Worm (Caenorhabditis elegans) whole organism, L1 larva: Measurements from ENCODE around the gene ndx-3.
"Not testable (repeated sequence)": the region's sequence is repeated elsewhere in the genome, so short reads cannot be mapped to it uniquely, and the experiment has no call there.

Experiments
- C16A3.4 ChIP-seq: fragments of 150-350 bp; optimal IDR thresholded peaks from 2 replicates; lab custom pipeline; 2014; ENCODE audit warnings: missing biosample characterization, missing genetic modification characterization
- C34B4.2 ChIP-seq: sonication (generic microtip); optimal IDR thresholded peaks from 2 replicates; lab custom pipeline; 2017; ENCODE audit warnings: mild to moderate bottlenecking, missing genetic modification characterization, missing compliant biosample characterization
- Y116A8C.19 ChIP-seq: sonication (generic microtip); optimal IDR thresholded peaks from 2 replicates; lab custom pipeline; 2016; ENCODE audit warnings: missing compliant biosample characterization, missing genetic modification characterization, borderline replicate concordance
- aha-1 ChIP-seq: fragments of 150-350 bp; optimal IDR thresholded peaks from 2 replicates; lab custom pipeline; 2014; ENCODE audit warnings: missing biosample characterization, missing genetic modification characterization
- alr-1 ChIP-seq: fragments of 200-800 bp; sonication (Bioruptor generic); optimal IDR thresholded peaks from 2 replicates; lab custom pipeline; 2018; ENCODE audit warnings: borderline replicate concordance, mild to moderate bottlenecking, missing genetic modification characterization, missing compliant biosample characterization
- aly-2 ChIP-seq: fragments of 150-350 bp; optimal IDR thresholded peaks from 2 replicates; lab custom pipeline; 2014; ENCODE audit warnings: missing biosample characterization, missing genetic modification characterization
- blmp-1 ChIP-seq: fragments of 150-350 bp; optimal IDR thresholded peaks from 2 replicates; lab custom pipeline; 2014; ENCODE audit warnings: missing biosample characterization, missing genetic modification characterization
- dpl-1 ChIP-seq, 3 experiments: fragments of 150-350 bp in 2 of 3; sonication (generic microtip) in 1 of 3; optimal IDR thresholded peaks; 2 replicates each; lab custom pipeline; 2014 to 2017; ENCODE audit warnings: missing biosample characterization in 3 of 3, missing genetic modification characterization in 3 of 3, missing genetic modification reagents in 3 of 3
- dsc-1 ChIP-seq: sonication (generic microtip); optimal IDR thresholded peaks from 2 replicates; lab custom pipeline; 2016; ENCODE audit warnings: mild to moderate bottlenecking, missing genetic modification characterization, missing compliant biosample characterization
- efl-1 ChIP-seq, 4 experiments: fragments of 150-350 bp; optimal IDR thresholded peaks in 3 of 4; peaks in 1 of 4; 1 replicate in 1 of 4; 2 replicates in 3 of 4; lab custom pipeline; 2014; ENCODE audit warnings: missing biosample characterization in 2 of 4, missing genetic modification characterization in 2 of 4, missing genetic modification reagents in 2 of 4
- efl-3 ChIP-seq: fragments of 200-800 bp; sonication (Bioruptor generic); optimal IDR thresholded peaks from 2 replicates; lab custom pipeline; 2018; ENCODE audit warnings: mild to moderate bottlenecking, missing genetic modification characterization, missing compliant biosample characterization
- egl-13 ChIP-seq: sonication (generic microtip); optimal IDR thresholded peaks from 2 replicates; lab custom pipeline; 2016; ENCODE audit warnings: missing genotype, missing genetic modification reagents, missing genetic modification characterization, missing compliant biosample characterization
- elt-2 ChIP-seq: sonication (generic microtip); optimal IDR thresholded peaks from 2 replicates; lab custom pipeline; 2016; ENCODE audit warnings: missing genetic modification characterization, mild to moderate bottlenecking, inconsistent platforms, missing compliant biosample characterization, missing genetic modification reagents
- elt-3 ChIP-seq, 6 experiments: fragments of 150-350 bp in 1 of 6; sonication (generic microtip); optimal IDR thresholded peaks; 2 replicates each; lab custom pipeline; 2017 to 2018; ENCODE audit warnings: missing biosample characterization in 6 of 6, missing genetic modification characterization in 6 of 6, inconsistent platforms in 1 of 6
- fkh-10 ChIP-seq: sonication (generic microtip); optimal IDR thresholded peaks from 2 replicates; lab custom pipeline; 2017; ENCODE audit warnings: missing biosample characterization, missing genetic modification reagents, missing genetic modification characterization
- fkh-4 ChIP-seq: sonication (generic microtip); optimal IDR thresholded peaks from 2 replicates; lab custom pipeline; 2016; ENCODE audit warnings: missing compliant biosample characterization, missing genetic modification characterization, borderline replicate concordance
- fkh-8 ChIP-seq: sonication (generic microtip); optimal IDR thresholded peaks from 2 replicates; lab custom pipeline; 2016; ENCODE audit warnings: mild to moderate bottlenecking, missing genetic modification characterization, missing compliant biosample characterization
- fos-1 ChIP-seq: fragments of 150-350 bp; optimal IDR thresholded peaks from 2 replicates; lab custom pipeline; 2014; ENCODE audit warnings: missing biosample characterization, missing genetic modification characterization
- isw-1 ChIP-seq: fragments of 200-800 bp; sonication (Bioruptor generic); IDR thresholded peaks from 2 replicates; pipeline ENCODE4 v1.3.6; 2022; ENCODE audit warnings: missing genetic modification characterization, missing compliant biosample characterization
- jun-1 ChIP-seq: fragments of 150-350 bp; optimal IDR thresholded peaks from 2 replicates; lab custom pipeline; 2014; ENCODE audit warnings: missing biosample characterization, missing genetic modification reagents, missing genetic modification characterization
- lin-14 ChIP-seq: fragments of 200-800 bp; sonication (Bioruptor generic); optimal IDR thresholded peaks from 2 replicates; lab custom pipeline; 2018; ENCODE audit warnings: mild to moderate bottlenecking, missing genetic modification characterization, moderate library complexity, missing compliant biosample characterization
- lin-35 ChIP-seq, 2 experiments: fragments of 150-350 bp; optimal IDR thresholded peaks; 2 replicates each; lab custom pipeline; 2014; ENCODE audit warnings: missing biosample characterization in 2 of 2, missing genetic modification characterization in 2 of 2, missing genetic modification reagents in 2 of 2
- lsy-2 ChIP-seq, 2 experiments: fragments of 150-350 bp; optimal IDR thresholded peaks; 2 replicates each; lab custom pipeline; 2014; ENCODE audit warnings: missing biosample characterization in 2 of 2, missing genetic modification characterization in 2 of 2
- mep-1 ChIP-seq: fragments of 150-350 bp; optimal IDR thresholded peaks from 2 replicates; lab custom pipeline; 2014; ENCODE audit warnings: missing biosample characterization, missing genetic modification characterization
- nhr-11 ChIP-seq: fragments of 150-350 bp; optimal IDR thresholded peaks from 2 replicates; lab custom pipeline; 2014; ENCODE audit warnings: missing biosample characterization, missing genetic modification characterization
- nhr-19 ChIP-seq: fragments of 200-800 bp; sonication (Bioruptor generic); conservative IDR thresholded peaks from 2 replicates; pipeline ENCODE4 v1.3.6; 2022; ENCODE audit warnings: missing genetic modification characterization, missing compliant biosample characterization
- nhr-20 ChIP-seq: sonication (generic microtip); optimal IDR thresholded peaks from 2 replicates; lab custom pipeline; 2016; ENCODE audit warnings: mild to moderate bottlenecking, missing genetic modification characterization, missing compliant biosample characterization
- nhr-84 ChIP-seq: sonication (generic microtip); optimal IDR thresholded peaks from 2 replicates; lab custom pipeline; 2017; ENCODE audit warnings: missing biosample characterization, missing genetic modification characterization
- nhr-85 ChIP-seq: sonication (generic microtip); peaks from one replicate; lab custom pipeline; 2016; ENCODE audit warnings: missing genetic modification characterization, inconsistent platforms, missing compliant biosample characterization
- nhr-90 ChIP-seq: sonication (generic microtip); optimal IDR thresholded peaks from 2 replicates; lab custom pipeline; 2016; ENCODE audit warnings: mild to moderate bottlenecking, missing genetic modification characterization, missing compliant biosample characterization; ENCODE audit not compliant: poor library complexity
- pag-3 ChIP-seq: sonication (generic microtip); optimal IDR thresholded peaks from 2 replicates; lab custom pipeline; 2017; ENCODE audit warnings: missing genetic modification characterization, mild to moderate bottlenecking, missing compliant biosample characterization, antibody characterized with exemption, borderline replicate concordance; ENCODE audit not compliant: insufficient read depth
- pax-3 ChIP-seq: fragments of 200-800 bp; sonication (Bioruptor generic); optimal IDR thresholded peaks from 2 replicates; lab custom pipeline; 2018; ENCODE audit warnings: mild to moderate bottlenecking, missing genetic modification characterization, moderate library complexity, missing compliant biosample characterization
- pqm-1 ChIP-seq: sonication (generic microtip); optimal IDR thresholded peaks from 3 replicates; lab custom pipeline; 2017; ENCODE audit warnings: missing biosample characterization, missing genetic modification characterization
- rnt-1 ChIP-seq: sonication (generic microtip); optimal IDR thresholded peaks from 2 replicates; lab custom pipeline; 2016; ENCODE audit warnings: mild to moderate bottlenecking, missing genetic modification characterization, moderate library complexity, missing compliant biosample characterization
- snu-23 ChIP-seq: sonication (generic microtip); optimal IDR thresholded peaks from 2 replicates; lab custom pipeline; 2016; ENCODE audit warnings: missing genetic modification characterization, missing compliant biosample characterization
- swsn-7 ChIP-seq: sonication (generic microtip); optimal IDR thresholded peaks from 2 replicates; lab custom pipeline; 2016; ENCODE audit warnings: missing genetic modification characterization, missing compliant biosample characterization
- tbx-2 ChIP-seq: sonication (generic microtip); optimal IDR thresholded peaks from 2 replicates; lab custom pipeline; 2016; ENCODE audit warnings: missing genetic modification characterization, missing compliant biosample characterization
- tlp-1 ChIP-seq: fragments of 150-350 bp; optimal IDR thresholded peaks from 2 replicates; lab custom pipeline; 2014; ENCODE audit warnings: missing biosample characterization, missing genetic modification characterization
- unc-130 ChIP-seq: fragments of 150-350 bp; optimal IDR thresholded peaks from 2 replicates; lab custom pipeline; 2017; ENCODE audit warnings: missing biosample characterization, missing genetic modification characterization, inconsistent platforms
- unc-62 ChIP-seq: fragments of 150-350 bp; optimal IDR thresholded peaks from 2 replicates; lab custom pipeline; 2014; ENCODE audit warnings: missing biosample characterization, missing genetic modification reagents, missing genetic modification characterization
- vab-15 ChIP-seq: sonication (generic microtip); optimal IDR thresholded peaks from 2 replicates; lab custom pipeline; 2017; ENCODE audit warnings: missing genotype, mild to moderate bottlenecking, missing genetic modification characterization, missing compliant biosample characterization
- xbp-1 ChIP-seq: sonication (generic microtip); optimal IDR thresholded peaks from 2 replicates; lab custom pipeline; 2016; ENCODE audit warnings: missing genetic modification characterization, missing compliant biosample characterization
- zag-1 ChIP-seq: fragments of 150-350 bp; optimal IDR thresholded peaks from 2 replicates; lab custom pipeline; 2014; ENCODE audit warnings: missing biosample characterization, missing genetic modification characterization
- ztf-11 ChIP-seq, 2 experiments: sonication (generic microtip); optimal IDR thresholded peaks; 2 replicates each; lab custom pipeline; 2016 to 2017; ENCODE audit warnings: missing genetic modification characterization in 2 of 2, missing biosample characterization in 1 of 2, missing compliant biosample characterization in 1 of 2

The ndx-3 gene

DNA sequence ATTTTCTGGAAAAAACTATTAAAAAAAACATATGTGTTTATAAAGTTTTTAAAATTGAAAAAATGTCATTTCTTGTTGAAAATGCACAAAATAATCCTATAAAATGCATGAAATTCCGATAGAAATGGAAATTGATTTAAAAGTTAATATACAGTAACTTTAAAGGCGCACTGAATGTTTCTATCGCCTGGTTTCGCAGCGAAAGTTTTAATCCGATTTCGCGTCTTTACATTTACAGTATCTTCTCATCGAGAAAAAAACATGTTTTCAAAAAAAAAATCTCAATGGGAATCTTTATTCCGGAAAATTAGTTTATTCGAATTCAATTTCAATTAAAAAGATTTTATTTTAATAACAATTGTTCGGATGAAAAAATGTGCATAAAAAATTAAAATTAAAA is 39.2 kb upstream of the ndx-3 start, which contains the start of gene R05F9.11:
Gene R05F9.11 (minus strand): TSS at position 5 of the 400 bp plus-strand sequence.
- TF ChIP-seq dsc-1 (no peak), xbp-1 (tag; lab: Kevin White, UChicago) (no peak), egl-13 (no peak), jun-1 (no peak), isw-1 (GFP tag; lab: Robert Waterston, UW) (no peak), nhr-84 (tag; lab: Kevin White, UChicago) (no peak)

DNA sequence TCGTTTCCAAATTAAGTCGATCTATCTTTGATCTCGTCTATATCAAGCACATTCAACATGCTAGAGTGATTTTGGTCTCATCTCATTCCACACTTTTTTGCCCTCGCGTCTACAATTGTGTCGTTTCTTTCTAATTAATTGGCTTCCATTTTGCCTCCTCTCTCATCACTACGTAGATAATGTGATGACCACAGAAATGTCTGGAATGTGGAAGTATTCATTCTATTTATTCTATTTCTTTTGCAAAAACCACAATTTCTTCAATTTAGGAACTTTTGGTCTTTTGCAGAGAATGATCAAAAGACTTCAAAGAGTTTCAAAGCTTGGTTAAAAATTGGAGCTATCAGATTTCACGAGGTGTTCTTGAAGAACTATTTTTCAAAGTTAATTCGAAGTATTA is 37.8 kb upstream of the ndx-3 start:
- peak; percentile 71 for TF ChIP-seq nhr-85 (tag; lab: Kevin White, UChicago)
- no peak for TF ChIP-seq efl-1 (optimal IDR thresholded peaks at IDR 0.05; lab: Kevin White, UChicago)
- peak in 1 of 2 experiments; percentile 63 for TF ChIP-seq efl-1 (GFP tag; optimal IDR thresholded peaks at IDR 0.05 in 1 of 2; lab: Kevin White, UChicago)
- TF ChIP-seq nhr-19 = no peak
- TF ChIP-seq zag-1 = no peak

DNA sequence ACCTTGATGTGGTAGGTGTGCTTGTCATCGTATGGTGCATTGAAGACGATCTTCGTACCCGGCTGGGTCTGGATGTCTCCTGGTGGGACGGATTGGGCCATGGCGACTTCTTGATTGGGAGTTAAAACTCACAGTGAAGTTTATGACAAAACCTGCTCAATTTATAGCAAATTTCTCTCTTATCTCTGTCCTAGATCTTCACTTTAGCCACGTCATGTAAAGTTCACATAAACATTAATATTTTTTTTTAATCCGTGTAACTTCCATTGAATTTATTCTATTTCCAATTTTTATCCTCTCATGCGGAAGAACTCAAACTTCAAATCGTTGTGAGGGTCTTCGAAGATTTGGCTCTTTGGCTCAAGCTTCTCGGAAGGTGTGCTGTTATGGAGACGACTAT is 36.9 kb upstream of the ndx-3 start, which contains the start of gene msp-31:
Gene msp-31 (minus strand): TSS at position 101 of the 400 bp plus-strand sequence.
- not testable (repeated sequence) for TF ChIP-seq nhr-11; lin-35 (GFP tag; optimal IDR thresholded peaks at IDR 0.05; lab: Kevin White, UChicago); nhr-90 (tag; lab: Kevin White, UChicago)

DNA sequence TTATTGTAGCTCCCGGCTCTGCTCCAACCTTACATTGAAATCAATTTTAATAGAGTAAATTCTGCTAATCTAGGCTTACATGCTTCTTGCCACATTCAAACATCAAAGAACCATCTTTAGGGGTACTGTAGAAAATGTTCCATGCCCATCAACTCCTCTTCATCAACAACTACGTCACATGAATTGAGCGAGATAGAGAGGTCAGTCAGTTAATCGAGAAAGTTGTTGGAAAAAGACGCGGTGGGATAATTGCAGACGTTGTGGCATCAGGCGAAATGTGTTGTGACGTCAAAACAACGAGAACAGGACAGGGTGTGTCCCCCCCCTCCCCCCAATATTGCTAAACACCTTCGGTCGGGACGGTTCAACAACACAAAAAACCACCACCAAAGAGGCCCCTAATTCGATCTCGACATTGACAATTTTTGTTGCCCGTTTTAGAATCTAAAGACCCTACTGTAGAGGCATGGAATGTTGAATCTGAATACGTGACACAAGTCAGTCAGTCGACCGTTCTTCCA is 34.8 kb upstream of the ndx-3 start:
- TF ChIP-seq Y116A8C.19 (tag; lab: Kevin White, UChicago) (no peak), nhr-85 (tag; lab: Kevin White, UChicago) (peak; percentile 93), pax-3 (tag; lab: Kevin White, UChicago) (no peak), unc-130 (tag; lab: Kevin White, UChicago) (peak; percentile 11), fkh-10 (GFP tag; lab: Kevin White, UChicago) (no peak), rnt-1 (no peak), aly-2 (no peak), tlp-1 (tag; lab: Kevin White, UChicago) (no peak), ztf-11 (tag; optimal IDR thresholded peaks at IDR 0.05; lab: Kevin White, UChicago) (no peak), fkh-4 (tag; lab: Kevin White, UChicago) (no peak), xbp-1 (tag; lab: Kevin White, UChicago) (no peak), C16A3.4 (no peak), unc-62 (GFP tag; lab: Kevin White, UChicago) (no peak), lsy-2 (tag; optimal IDR thresholded peaks at IDR 0.05; lab: Kevin White, UChicago) (no peak), elt-2 (tag; lab: Kevin White, UChicago) (no peak), jun-1 (no peak), efl-1 (optimal IDR thresholded peaks at IDR 0.05; lab: Kevin White, UChicago) (no peak), efl-1 (GFP tag; optimal IDR thresholded peaks at IDR 0.05 in 1 of 2; lab: Kevin White, UChicago) (peak in 1 of 2 experiments; percentile 81), nhr-20 (tag; lab: Kevin White, UChicago) (peak; percentile 22), elt-3 (tag; optimal IDR thresholded peaks at IDR 0.05; lab: Kevin White, UChicago) (peak in 1 of 6 experiments; percentile 26), mep-1 (tag; lab: Kevin White, UChicago) (no peak), tbx-2 (tag; lab: Kevin White, UChicago) (peak; percentile 10), C34B4.2 (tag; lab: Kevin White, UChicago) (no peak), lin-14 (GFP tag; lab: Kevin White, UChicago) (peak; percentile 47), aha-1 (tag; lab: Kevin White, UChicago) (no peak), alr-1 (tag; lab: Kevin White, UChicago) (no peak), dpl-1 (GFP tag; optimal IDR thresholded peaks at IDR 0.05; lab: Kevin White, UChicago) (no peak), fkh-8 (tag; lab: Kevin White, UChicago) (no peak), nhr-84 (tag; lab: Kevin White, UChicago) (no peak), nhr-11 (no peak), swsn-7 (tag; lab: Kevin White, UChicago) (no peak), isw-1 (GFP tag; lab: Robert Waterston, UW) (no peak), snu-23 (GFP tag; lab: Kevin White, UChicago) (no peak), vab-15 (no peak), pag-3 (no peak), efl-3 (no peak), lin-35 (GFP tag; optimal IDR thresholded peaks at IDR 0.05; lab: Kevin White, UChicago) (peak in 1 of 2 experiments; percentile 15), pqm-1 (tag; lab: Kevin White, UChicago) (no peak), fos-1 (tag; lab: Kevin White, UChicago) (no peak), blmp-1 (tag; lab: Kevin White, UChicago) (peak; percentile 52), zag-1 (no peak)
